Worm (Caenorhabditis elegans) whole organism, L4 larva: ENCODE data around the gene K03H6.1.

Experiments
- F26F4.8 ChIP-seq: fragments of 200-800 bp; sonication (Bioruptor generic); conservative IDR thresholded peaks from 2 replicates; pipeline ENCODE4 v1.3.6; 2022; ENCODE audit warnings: missing genetic modification characterization, missing compliant biosample characterization
- F37D6.2 ChIP-seq: sonication (generic microtip); optimal IDR thresholded peaks from 2 replicates; lab custom pipeline; 2016; ENCODE audit warnings: mild to moderate bottlenecking, missing genetic modification characterization, missing compliant biosample characterization
- F49E8.2 ChIP-seq: sonication (generic microtip); optimal IDR thresholded peaks from 2 replicates; lab custom pipeline; 2016; ENCODE audit warnings: missing compliant biosample characterization, mild to moderate bottlenecking, missing genetic modification characterization, borderline replicate concordance
- Y5F2A.4 ChIP-seq: fragments of 200-800 bp; sonication (Bioruptor generic); optimal IDR thresholded peaks from 2 replicates; lab custom pipeline; 2018; ENCODE audit warnings: mild to moderate bottlenecking, missing genetic modification characterization, missing compliant biosample characterization
- ZK337.2 ChIP-seq: fragments of 200-800 bp; sonication (Bioruptor generic); IDR thresholded peaks from 2 replicates; pipeline ENCODE4 v1.3.6; 2022; ENCODE audit warnings: missing genetic modification reagents, missing genetic modification characterization, missing compliant biosample characterization
- ZK546.5 ChIP-seq, 2 experiments: sonication (generic microtip); optimal IDR thresholded peaks; 2 replicates each; lab custom pipeline; 2017; ENCODE audit warnings: missing biosample characterization in 2 of 2, missing genetic modification characterization in 2 of 2
- aha-1 ChIP-seq: fragments of 150-350 bp; peaks from one replicate; lab custom pipeline; 2014; ENCODE audit warnings: missing biosample characterization, missing genetic modification characterization
- aly-2 ChIP-seq: sonication (generic microtip); optimal IDR thresholded peaks from 2 replicates; lab custom pipeline; 2018; ENCODE audit warnings: missing biosample characterization, missing genetic modification characterization
- arid-1 ChIP-seq: fragments of 200-800 bp; sonication (Bioruptor generic); conservative IDR thresholded peaks from 2 replicates; pipeline ENCODE4 v1.3.6; 2022; ENCODE audit warnings: missing genetic modification reagents, missing genetic modification characterization, missing compliant biosample characterization
- ceh-20 ChIP-seq: fragments of 200-800 bp; sonication (Bioruptor generic); IDR thresholded peaks from 2 replicates; pipeline ENCODE4 v1.3.6; 2022; ENCODE audit warnings: missing genetic modification reagents, missing genetic modification characterization, missing compliant biosample characterization
- ceh-32 ChIP-seq: sonication (generic microtip); optimal IDR thresholded peaks from 2 replicates; lab custom pipeline; 2016; ENCODE audit warnings: mild to moderate bottlenecking, missing genetic modification characterization, missing compliant biosample characterization; ENCODE audit not compliant: poor library complexity
- ceh-44 ChIP-seq: fragments of 200-800 bp; sonication (Bioruptor generic); IDR thresholded peaks from 2 replicates; pipeline ENCODE4 v1.3.6; 2022; ENCODE audit warnings: missing genetic modification reagents, missing genetic modification characterization, missing compliant biosample characterization
- ceh-82 ChIP-seq: sonication (generic microtip); optimal IDR thresholded peaks from 2 replicates; lab custom pipeline; 2017; ENCODE audit warnings: missing biosample characterization, missing genetic modification characterization
- cey-2 ChIP-seq: sonication (generic microtip); optimal IDR thresholded peaks from 3 replicates; lab custom pipeline; 2017; ENCODE audit warnings: missing genetic modification characterization, mild to moderate bottlenecking, missing compliant biosample characterization, antibody characterized with exemption, borderline replicate concordance; ENCODE audit not compliant: insufficient read depth
- ctbp-1 ChIP-seq: fragments of 200-800 bp; sonication (Bioruptor generic); IDR thresholded peaks from 2 replicates; pipeline ENCODE4 v1.3.6; 2022; ENCODE audit warnings: missing genetic modification reagents, missing genetic modification characterization, missing compliant biosample characterization
- daf-16 ChIP-seq, 3 experiments: sonication (generic microtip); optimal IDR thresholded peaks; 2 replicates each; lab custom pipeline; 2016 to 2017; ENCODE audit warnings: missing genetic modification characterization in 3 of 3, missing genetic modification reagents in 3 of 3, mild to moderate bottlenecking in 2 of 3, missing compliant biosample characterization in 2 of 3, missing biosample characterization in 1 of 3, moderate library complexity in 1 of 3
- daf-19 ChIP-seq: fragments of 200-800 bp; sonication (Bioruptor generic); conservative IDR thresholded peaks from 2 replicates; pipeline ENCODE4 v1.3.6; 2022; ENCODE audit warnings: missing genetic modification characterization, missing compliant biosample characterization
- daf-8 ChIP-seq: fragments of 200-800 bp; sonication (Bioruptor generic); IDR thresholded peaks from 2 replicates; pipeline ENCODE4 v1.3.6; 2022; ENCODE audit warnings: missing genetic modification characterization, missing compliant biosample characterization
- dmd-9 ChIP-seq: fragments of 200-800 bp; sonication (Bioruptor generic); IDR thresholded peaks from 2 replicates; pipeline ENCODE4 v1.3.6; 2022; ENCODE audit warnings: missing genetic modification reagents, missing genetic modification characterization, missing compliant biosample characterization
- duxl-1 ChIP-seq: sonication (generic microtip); optimal IDR thresholded peaks from 2 replicates; lab custom pipeline; 2016; ENCODE audit warnings: mild to moderate bottlenecking, missing genetic modification characterization, moderate library complexity, missing compliant biosample characterization; ENCODE audit not compliant: poor library complexity
- egl-43 ChIP-seq: fragments of 200-800 bp; sonication (Bioruptor generic); IDR thresholded peaks from 2 replicates; pipeline ENCODE4 v1.3.6; 2022; ENCODE audit warnings: missing genetic modification reagents, missing genetic modification characterization, missing compliant biosample characterization
- fos-1 ChIP-seq: fragments of 150-350 bp; optimal IDR thresholded peaks from 2 replicates; lab custom pipeline; 2014; ENCODE audit warnings: missing biosample characterization, missing genetic modification characterization
- gei-8 ChIP-seq: fragments of 200-800 bp; sonication (Bioruptor generic); optimal IDR thresholded peaks from 2 replicates; lab custom pipeline; 2018; ENCODE audit warnings: mild to moderate bottlenecking, missing genetic modification characterization, missing compliant biosample characterization
- hlh-30 ChIP-seq: sonication (generic microtip); optimal IDR thresholded peaks from 2 replicates; lab custom pipeline; 2017; ENCODE audit warnings: antibody characterized with exemption, mild to moderate bottlenecking, missing genetic modification characterization, missing compliant biosample characterization; ENCODE audit not compliant: insufficient read depth
- hmg-1.1 ChIP-seq: fragments of 200-800 bp; sonication (Bioruptor generic); IDR thresholded peaks from 2 replicates; pipeline ENCODE4 v1.3.6; 2022; ENCODE audit warnings: missing genetic modification reagents, missing genetic modification characterization, missing compliant biosample characterization
- lim-7 ChIP-seq: fragments of 200-800 bp; sonication (Bioruptor generic); IDR thresholded peaks from 2 replicates; pipeline ENCODE4 v1.3.6; 2022; ENCODE audit warnings: missing genetic modification characterization, missing compliant biosample characterization
- lin-13 ChIP-seq: fragments of 150-350 bp; optimal IDR thresholded peaks from 2 replicates; lab custom pipeline; 2014; ENCODE audit warnings: missing biosample characterization, missing genetic modification reagents, missing genetic modification characterization
- lin-29 ChIP-seq: fragments of 200-800 bp; sonication (Bioruptor generic); IDR thresholded peaks from 2 replicates; pipeline ENCODE4 v1.3.6; 2022; ENCODE audit warnings: missing genetic modification reagents, missing genetic modification characterization, missing compliant biosample characterization
- lin-38 ChIP-seq: fragments of 200-800 bp; sonication (Bioruptor generic); IDR thresholded peaks from 2 replicates; pipeline ENCODE4 v1.3.6; 2022; ENCODE audit warnings: missing genetic modification reagents, missing genetic modification characterization, missing compliant biosample characterization
- lir-3 ChIP-seq: sonication (generic microtip); optimal IDR thresholded peaks from 2 replicates; lab custom pipeline; 2016; ENCODE audit warnings: mild to moderate bottlenecking, missing genetic modification characterization, missing compliant biosample characterization
- lsy-2 ChIP-seq, 2 experiments: fragments of 150-350 bp in 1 of 2; sonication (generic microtip) in 1 of 2; optimal IDR thresholded peaks; 2 replicates each; lab custom pipeline; 2014 to 2017; ENCODE audit warnings: missing biosample characterization in 2 of 2, missing genetic modification characterization in 2 of 2
- madf-5 ChIP-seq, 2 experiments: fragments of 200-800 bp; sonication (Bioruptor generic); IDR thresholded peaks; 2 replicates each; pipeline ENCODE4 v1.3.6; 2022; ENCODE audit warnings: missing compliant biosample characterization in 2 of 2, missing genetic modification characterization in 2 of 2
- mdl-1 ChIP-seq, 2 experiments: fragments of 150-350 bp in 1 of 2; sonication (generic microtip) in 1 of 2; optimal IDR thresholded peaks; 2 replicates each; lab custom pipeline; 2014 to 2017; ENCODE audit warnings: missing biosample characterization in 2 of 2, missing genetic modification characterization in 2 of 2
- mdt-29 ChIP-seq: fragments of 200-800 bp; sonication (Bioruptor generic); IDR thresholded peaks from 2 replicates; pipeline ENCODE4 v1.3.6; 2022; ENCODE audit warnings: missing genetic modification reagents, missing genetic modification characterization, missing compliant biosample characterization
- mxl-2 ChIP-seq: fragments of 200-800 bp; sonication (Bioruptor generic); conservative IDR thresholded peaks from 2 replicates; pipeline ENCODE4 v1.3.6; 2022; ENCODE audit warnings: missing genetic modification reagents, missing genetic modification characterization, missing compliant biosample characterization
- nhr-111 ChIP-seq: fragments of 200-800 bp; sonication (Bioruptor generic); optimal IDR thresholded peaks from 2 replicates; lab custom pipeline; 2018; ENCODE audit warnings: mild to moderate bottlenecking, missing genetic modification characterization, missing compliant biosample characterization
- nhr-28 ChIP-seq: fragments of 150-350 bp; optimal IDR thresholded peaks from 2 replicates; lab custom pipeline; 2014; ENCODE audit warnings: missing biosample characterization, missing genetic modification characterization
- nhr-6 ChIP-seq: fragments of 150-350 bp; optimal IDR thresholded peaks from 2 replicates; lab custom pipeline; 2014; ENCODE audit warnings: missing biosample characterization, missing genetic modification characterization
- nhr-77 ChIP-seq: fragments of 150-350 bp; optimal IDR thresholded peaks from 2 replicates; lab custom pipeline; 2014; ENCODE audit warnings: missing biosample characterization, missing genetic modification characterization
- pqm-1 ChIP-seq: sonication (generic microtip); optimal IDR thresholded peaks from 2 replicates; lab custom pipeline; 2017; ENCODE audit warnings: missing biosample characterization, missing genetic modification characterization
- skn-1 ChIP-seq: fragments of 150-350 bp; optimal IDR thresholded peaks from 2 replicates; lab custom pipeline; 2014; ENCODE audit warnings: missing biosample characterization, missing genetic modification characterization
- snpc-1.2 ChIP-seq: fragments of 200-800 bp; sonication (Bioruptor generic); IDR thresholded peaks from 2 replicates; pipeline ENCODE4 v1.3.6; 2022; ENCODE audit warnings: missing genetic modification reagents, missing genetic modification characterization, missing compliant biosample characterization
- snpc-4 ChIP-seq: fragments of 150-350 bp; optimal IDR thresholded peaks from 2 replicates; lab custom pipeline; 2014; ENCODE audit warnings: missing biosample characterization, missing genetic modification characterization
- spr-3 ChIP-seq: fragments of 200-800 bp; sonication (Bioruptor generic); optimal IDR thresholded peaks from 2 replicates; lab custom pipeline; 2018; ENCODE audit warnings: mild to moderate bottlenecking, missing genetic modification characterization, missing compliant biosample characterization
- tag-97 ChIP-seq: fragments of 200-800 bp; sonication (Bioruptor generic); IDR thresholded peaks from 2 replicates; pipeline ENCODE4 v1.3.6; 2022; ENCODE audit warnings: missing genetic modification characterization, missing compliant biosample characterization
- unc-130 ChIP-seq: sonication (generic microtip); optimal IDR thresholded peaks from 2 replicates; lab custom pipeline; 2016; ENCODE audit warnings: missing genetic modification reagents, missing genetic modification characterization, missing compliant biosample characterization
- unc-39 ChIP-seq: sonication (generic microtip); optimal IDR thresholded peaks from 2 replicates; lab custom pipeline; 2017; ENCODE audit warnings: missing biosample characterization, missing genetic modification characterization
- vab-7 ChIP-seq: fragments of 200-800 bp; sonication (Bioruptor generic); IDR thresholded peaks from 2 replicates; pipeline ENCODE4 v1.3.6; 2022; ENCODE audit warnings: missing genetic modification reagents, missing genetic modification characterization, missing compliant biosample characterization
- zag-1 ChIP-seq: fragments of 150-350 bp; optimal IDR thresholded peaks from 2 replicates; lab custom pipeline; 2014; ENCODE audit warnings: missing biosample characterization, missing genetic modification characterization
- zip-11 ChIP-seq: fragments of 200-800 bp; sonication (Bioruptor generic); IDR thresholded peaks from 2 replicates; pipeline ENCODE4 v1.3.6; 2022; ENCODE audit warnings: missing genetic modification characterization, missing compliant biosample characterization
- zip-2 ChIP-seq: fragments of 150-350 bp; optimal IDR thresholded peaks from 2 replicates; lab custom pipeline; 2014; ENCODE audit warnings: missing biosample characterization, missing genetic modification characterization

K03H6.1 gene

ce11 chrIV:1514415-1514814 is 9.1 kb upstream of the K03H6.1 start (continued):
- TF ChIP-seq mdl-1 (tag; optimal IDR thresholded peaks at IDR 0.05; lab: Kevin White, UChicago) (no peak), fos-1 (no peak), unc-130 (GFP tag; lab: Kevin White, UChicago) (no peak), unc-39 (tag; lab: Kevin White, UChicago) (no peak), daf-19 (GFP tag; lab: Robert Waterston, UW) (no peak), egl-43 (GFP tag; lab: Robert Waterston, UW) (peak; percentile 72; the same call in 1 of the 2 replicates), nhr-111 (GFP tag; lab: Kevin White, UChicago) (no peak), arid-1 (GFP tag; lab: Robert Waterston, UW) (peak; percentile 52; the same call in 1 of the 2 replicates), nhr-6 (tag; lab: Kevin White, UChicago) (no peak), lin-13 (GFP tag; lab: Kevin White, UChicago) (no peak), mxl-2 (GFP tag; lab: Robert Waterston, UW) (no peak; the same call in 1 of the 2 replicates), ceh-32 (tag; lab: Kevin White, UChicago) (no peak), ctbp-1 (0 out of 2 replicates have a peak, but pooled peaks have one; percentile 9), hmg-1.1 (GFP tag; lab: Robert Waterston, UW) (peak; percentile 37; the same call in 1 of the 2 replicates), cey-2 (tag; lab: Kevin White, UChicago) (no peak), daf-8 (no peak), ceh-20 (no peak), dmd-9 (GFP tag; lab: Robert Waterston, UW) (no peak), F37D6.2 (tag; lab: Kevin White, UChicago) (no peak), snpc-4 (no peak), lir-3 (tag; lab: Kevin White, UChicago) (no peak), aha-1 (no peak), pqm-1 (no peak), duxl-1 (tag; lab: Kevin White, UChicago) (no peak), lin-38 (GFP tag; lab: Robert Waterston, UW) (no peak; the same call in 1 of the 2 replicates), F49E8.2 (tag; lab: Kevin White, UChicago) (peak; percentile 23), vab-7 (GFP tag; lab: Robert Waterston, UW) (peak; percentile 73), ceh-82 (tag; lab: Kevin White, UChicago) (no peak), aly-2 (tag; lab: Kevin White, UChicago) (no peak), spr-3 (GFP tag; lab: Kevin White, UChicago) (no peak), ceh-44 (GFP tag; lab: Robert Waterston, UW) (no peak), zag-1 (tag; lab: Kevin White, UChicago) (no peak), daf-16 (GFP tag; optimal IDR thresholded peaks at IDR 0.05; lab: Kevin White, UChicago) (peak in 1 of 2 experiments; percentile 28), daf-16 (tag; optimal IDR thresholded peaks at IDR 0.05; lab: Kevin White, UChicago) (peak; percentile 16), snpc-1.2 (no peak), F26F4.8 (GFP tag; lab: Robert Waterston, UW) (0 out of 2 replicates have a peak, but pooled peaks have one; percentile 47), lim-7 (peak; percentile 55; the same call in 1 of the 2 replicates), zip-2 (tag; lab: Kevin White, UChicago) (no peak), lin-29 (GFP tag; lab: Robert Waterston, UW) (no peak), hlh-30 (tag; lab: Kevin White, UChicago) (peak; percentile 66), mdt-29 (no peak), lsy-2 (tag; optimal IDR thresholded peaks at IDR 0.05; lab: Kevin White, UChicago) (no peak), madf-5 (GFP tag; IDR thresholded peaks at IDR 0.05; lab: Robert Waterston, UW) (no peak), ZK546.5 (tag; optimal IDR thresholded peaks at IDR 0.05; lab: Kevin White, UChicago) (no peak), nhr-77 (tag; lab: Kevin White, UChicago) (no peak), skn-1 (no peak), zip-11 (no peak), gei-8 (GFP tag; lab: Kevin White, UChicago) (no peak), tag-97 (GFP tag; lab: Robert Waterston, UW) (no peak), nhr-28 (tag; lab: Kevin White, UChicago) (no peak), ZK337.2 (GFP tag; lab: Robert Waterston, UW) (no peak), Y5F2A.4 (GFP tag; lab: Kevin White, UChicago) (no peak)
